Worm (Caenorhabditis elegans) whole organism, L1 larva: ENCODE data around the gene Y43F8B.29.

Experiments used
- C04F5.9 ChIP-seq: sonication (generic microtip); optimal IDR thresholded peaks from 2 replicates; lab custom pipeline; 2016; ENCODE audit warnings: missing genetic modification characterization, missing compliant biosample characterization
- C34B4.2 ChIP-seq: sonication (generic microtip); optimal IDR thresholded peaks from 2 replicates; lab custom pipeline; 2017; ENCODE audit warnings: mild to moderate bottlenecking, missing genetic modification characterization, missing compliant biosample characterization
- F16B12.6 ChIP-seq: fragments of 150-350 bp; optimal IDR thresholded peaks from 2 replicates; lab custom pipeline; 2014; ENCODE audit warnings: missing biosample characterization, missing genetic modification characterization
- aha-1 ChIP-seq: fragments of 150-350 bp; optimal IDR thresholded peaks from 2 replicates; lab custom pipeline; 2014; ENCODE audit warnings: missing biosample characterization, missing genetic modification characterization
- alr-1 ChIP-seq: fragments of 200-800 bp; sonication (Bioruptor generic); optimal IDR thresholded peaks from 2 replicates; lab custom pipeline; 2018; ENCODE audit warnings: borderline replicate concordance, mild to moderate bottlenecking, missing genetic modification characterization, missing compliant biosample characterization
- aly-2 ChIP-seq: fragments of 150-350 bp; optimal IDR thresholded peaks from 2 replicates; lab custom pipeline; 2014; ENCODE audit warnings: missing biosample characterization, missing genetic modification characterization
- ama-1 ChIP-seq: fragments of 150-350 bp; optimal IDR thresholded peaks from 2 replicates; lab custom pipeline; 2014
- blmp-1 ChIP-seq: fragments of 150-350 bp; optimal IDR thresholded peaks from 2 replicates; lab custom pipeline; 2014; ENCODE audit warnings: missing biosample characterization, missing genetic modification characterization
- ceh-63 ChIP-seq: fragments of 200-800 bp; sonication (Bioruptor generic); optimal IDR thresholded peaks from 2 replicates; lab custom pipeline; 2018; ENCODE audit warnings: mild to moderate bottlenecking, missing genetic modification characterization, missing compliant biosample characterization
- ceh-8 ChIP-seq: fragments of 200-800 bp; sonication (Bioruptor generic); optimal IDR thresholded peaks from 2 replicates; lab custom pipeline; 2018; ENCODE audit warnings: mild to moderate bottlenecking, missing genetic modification characterization, moderate library complexity, missing compliant biosample characterization
- ceh-82 ChIP-seq, 3 experiments: fragments of 150-350 bp in 1 of 3; sonication (generic microtip) in 2 of 3; optimal IDR thresholded peaks; 2 replicates each; lab custom pipeline; 2014 to 2017; ENCODE audit warnings: missing biosample characterization in 3 of 3, missing genetic modification characterization in 3 of 3
- ceh-90 ChIP-seq: sonication (generic microtip); optimal IDR thresholded peaks from 2 replicates; lab custom pipeline; 2016; ENCODE audit warnings: missing genetic modification characterization, missing compliant biosample characterization
- dpl-1 ChIP-seq, 3 experiments: fragments of 150-350 bp in 2 of 3; sonication (generic microtip) in 1 of 3; optimal IDR thresholded peaks; 2 replicates each; lab custom pipeline; 2014 to 2017; ENCODE audit warnings: missing biosample characterization in 3 of 3, missing genetic modification characterization in 3 of 3, missing genetic modification reagents in 3 of 3
- efl-1 ChIP-seq, 4 experiments: fragments of 150-350 bp; optimal IDR thresholded peaks in 3 of 4; peaks in 1 of 4; 1 replicate in 1 of 4; 2 replicates in 3 of 4; lab custom pipeline; 2014; ENCODE audit warnings: missing biosample characterization in 2 of 4, missing genetic modification characterization in 2 of 4, missing genetic modification reagents in 2 of 4
- egl-13 ChIP-seq: sonication (generic microtip); optimal IDR thresholded peaks from 2 replicates; lab custom pipeline; 2016; ENCODE audit warnings: missing genotype, missing genetic modification reagents, missing genetic modification characterization, missing compliant biosample characterization
- elt-2 ChIP-seq: sonication (generic microtip); optimal IDR thresholded peaks from 2 replicates; lab custom pipeline; 2016; ENCODE audit warnings: missing genetic modification characterization, mild to moderate bottlenecking, inconsistent platforms, missing compliant biosample characterization, missing genetic modification reagents
- elt-3 ChIP-seq, 6 experiments: fragments of 150-350 bp in 1 of 6; sonication (generic microtip); optimal IDR thresholded peaks; 2 replicates each; lab custom pipeline; 2017 to 2018; ENCODE audit warnings: missing biosample characterization in 6 of 6, missing genetic modification characterization in 6 of 6, inconsistent platforms in 1 of 6
- ets-5 ChIP-seq: fragments of 200-800 bp; sonication (Bioruptor generic); IDR thresholded peaks from 2 replicates; pipeline ENCODE4 v1.3.6; 2022; ENCODE audit warnings: missing genetic modification characterization, missing compliant biosample characterization
- fkh-8 ChIP-seq: sonication (generic microtip); optimal IDR thresholded peaks from 2 replicates; lab custom pipeline; 2016; ENCODE audit warnings: mild to moderate bottlenecking, missing genetic modification characterization, missing compliant biosample characterization
- fos-1 ChIP-seq: fragments of 150-350 bp; optimal IDR thresholded peaks from 2 replicates; lab custom pipeline; 2014; ENCODE audit warnings: missing biosample characterization, missing genetic modification characterization
- grh-1 ChIP-seq: fragments of 200-800 bp; sonication (Bioruptor generic); IDR thresholded peaks from 2 replicates; pipeline ENCODE4 v1.3.6; 2022; ENCODE audit warnings: missing genetic modification reagents, missing genetic modification characterization, missing compliant biosample characterization
- hlh-17 ChIP-seq: fragments of 200-800 bp; sonication (Bioruptor generic); optimal IDR thresholded peaks from 2 replicates; lab custom pipeline; 2018; ENCODE audit warnings: missing genetic modification characterization, mild to moderate bottlenecking, missing compliant biosample characterization, moderate library complexity, borderline replicate concordance
- isw-1 ChIP-seq: fragments of 200-800 bp; sonication (Bioruptor generic); IDR thresholded peaks from 2 replicates; pipeline ENCODE4 v1.3.6; 2022; ENCODE audit warnings: missing genetic modification characterization, missing compliant biosample characterization
- lin-39 ChIP-seq: fragments of 150-350 bp; optimal IDR thresholded peaks from 2 replicates; lab custom pipeline; 2014; ENCODE audit warnings: missing biosample characterization, missing genetic modification reagents, missing genetic modification characterization
- lir-3 ChIP-seq: sonication (generic microtip); optimal IDR thresholded peaks from 2 replicates; lab custom pipeline; 2016; ENCODE audit warnings: mild to moderate bottlenecking, missing genetic modification characterization, moderate library complexity, missing compliant biosample characterization; ENCODE audit not compliant: poor library complexity
- lsy-2 ChIP-seq, 2 experiments: fragments of 150-350 bp; optimal IDR thresholded peaks; 2 replicates each; lab custom pipeline; 2014; ENCODE audit warnings: missing biosample characterization in 2 of 2, missing genetic modification characterization in 2 of 2
- mab-9 ChIP-seq: fragments of 200-800 bp; sonication (Bioruptor generic); IDR thresholded peaks from 2 replicates; pipeline ENCODE4 v1.3.6; 2022; ENCODE audit warnings: missing genetic modification reagents, missing genetic modification characterization, missing compliant biosample characterization
- mdl-1 ChIP-seq, 2 experiments: fragments of 150-350 bp; optimal IDR thresholded peaks; 2 replicates each; lab custom pipeline; 2014 to 2017; ENCODE audit warnings: missing biosample characterization in 2 of 2, missing genetic modification characterization in 2 of 2, inconsistent platforms in 1 of 2
- nhr-237 ChIP-seq: fragments of 150-350 bp; optimal IDR thresholded peaks from 2 replicates; lab custom pipeline; 2014; ENCODE audit warnings: missing biosample characterization, missing genetic modification characterization
- nhr-84 ChIP-seq: sonication (generic microtip); optimal IDR thresholded peaks from 2 replicates; lab custom pipeline; 2017; ENCODE audit warnings: missing biosample characterization, missing genetic modification characterization
- nhr-90 ChIP-seq: sonication (generic microtip); optimal IDR thresholded peaks from 2 replicates; lab custom pipeline; 2016; ENCODE audit warnings: mild to moderate bottlenecking, missing genetic modification characterization, missing compliant biosample characterization; ENCODE audit not compliant: poor library complexity
- pag-3 ChIP-seq: sonication (generic microtip); optimal IDR thresholded peaks from 2 replicates; lab custom pipeline; 2017; ENCODE audit warnings: missing genetic modification characterization, mild to moderate bottlenecking, missing compliant biosample characterization, antibody characterized with exemption, borderline replicate concordance; ENCODE audit not compliant: insufficient read depth
- pax-3 ChIP-seq: fragments of 200-800 bp; sonication (Bioruptor generic); optimal IDR thresholded peaks from 2 replicates; lab custom pipeline; 2018; ENCODE audit warnings: mild to moderate bottlenecking, missing genetic modification characterization, moderate library complexity, missing compliant biosample characterization
- skn-1 ChIP-seq: fragments of 150-350 bp; optimal IDR thresholded peaks from 2 replicates; lab custom pipeline; 2014; ENCODE audit warnings: missing biosample characterization, missing genetic modification characterization
- swsn-7 ChIP-seq: sonication (generic microtip); optimal IDR thresholded peaks from 2 replicates; lab custom pipeline; 2016; ENCODE audit warnings: missing genetic modification characterization, missing compliant biosample characterization
- tbx-2 ChIP-seq: sonication (generic microtip); optimal IDR thresholded peaks from 2 replicates; lab custom pipeline; 2016; ENCODE audit warnings: missing genetic modification characterization, missing compliant biosample characterization
- tlp-1 ChIP-seq: fragments of 150-350 bp; optimal IDR thresholded peaks from 2 replicates; lab custom pipeline; 2014; ENCODE audit warnings: missing biosample characterization, missing genetic modification characterization
- unc-130 ChIP-seq: fragments of 150-350 bp; optimal IDR thresholded peaks from 2 replicates; lab custom pipeline; 2017; ENCODE audit warnings: missing biosample characterization, missing genetic modification characterization, inconsistent platforms
- unc-30 ChIP-seq: sonication (generic microtip); optimal IDR thresholded peaks from 2 replicates; lab custom pipeline; 2017; ENCODE audit warnings: missing biosample characterization, missing genetic modification characterization
- xbp-1 ChIP-seq: sonication (generic microtip); optimal IDR thresholded peaks from 2 replicates; lab custom pipeline; 2016; ENCODE audit warnings: missing genetic modification characterization, missing compliant biosample characterization
- ztf-11 ChIP-seq, 2 experiments: sonication (generic microtip); optimal IDR thresholded peaks; 2 replicates each; lab custom pipeline; 2016 to 2017; ENCODE audit warnings: missing genetic modification characterization in 2 of 2, missing biosample characterization in 1 of 2, missing compliant biosample characterization in 1 of 2
- ztf-4 ChIP-seq: fragments of 150-350 bp; optimal IDR thresholded peaks from 2 replicates; lab custom pipeline; 2014; ENCODE audit warnings: missing biosample characterization, missing genetic modification characterization

Gene Y43F8B.29

ce11 chrV:19491302-19491701, at the start of gene Y43F8B.29:
Gene Y43F8B.29, plus strand, starts transcription at chrV:19491602.
- TF ChIP-seq lir-3: no peak
- no peak for TF ChIP-seq egl-13 (tag; lab: Kevin White, UChicago)
- no peak for TF ChIP-seq efl-1 (optimal IDR thresholded peaks at IDR 0.05; lab: Kevin White, UChicago)
- TF ChIP-seq efl-1 (GFP tag; optimal IDR thresholded peaks at IDR 0.05 in 1 of 2; lab: Kevin White, UChicago): no peak
- no peak for TF ChIP-seq ama-1
- no peak for TF ChIP-seq ceh-63 (GFP tag; lab: Kevin White, UChicago)
- TF ChIP-seq pax-3 (tag; lab: Kevin White, UChicago): no peak
- no peak for TF ChIP-seq ztf-11 (tag; optimal IDR thresholded peaks at IDR 0.05; lab: Kevin White, UChicago)
- no peak for TF ChIP-seq blmp-1 (tag; lab: Kevin White, UChicago)
- no peak for TF ChIP-seq ceh-90 (tag; lab: Kevin White, UChicago)
- no peak for TF ChIP-seq hlh-17
- TF ChIP-seq fos-1: no peak
- no peak for TF ChIP-seq dpl-1 (GFP tag; optimal IDR thresholded peaks at IDR 0.05; lab: Kevin White, UChicago)
- no peak for TF ChIP-seq aly-2

DNA sequence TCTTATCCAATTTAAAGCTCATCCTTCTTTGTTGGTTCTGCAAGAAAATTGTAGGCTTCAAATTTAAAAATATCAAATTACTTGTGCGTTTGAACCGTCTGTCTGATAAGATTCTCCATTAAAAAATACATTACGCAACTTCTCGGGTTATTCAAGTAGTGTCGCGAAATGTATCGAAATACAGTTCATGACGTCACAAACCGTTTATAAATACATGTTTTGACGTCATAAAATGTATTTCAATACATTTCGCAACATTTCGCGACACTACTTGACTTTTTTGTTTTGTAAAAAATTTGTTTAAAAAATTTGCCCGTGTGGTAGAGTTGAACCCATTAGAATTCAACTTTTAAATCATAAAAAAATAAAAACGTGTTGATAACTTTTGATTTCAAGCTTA, 47.8 kb upstream of the Y43F8B.29 start:
- no peak for TF ChIP-seq ceh-8 (GFP tag; lab: Kevin White, UChicago)
- no peak for TF ChIP-seq C04F5.9
- TF ChIP-seq ztf-11 (tag; optimal IDR thresholded peaks at IDR 0.05; lab: Kevin White, UChicago): no peak
- TF ChIP-seq elt-3 (tag; optimal IDR thresholded peaks at IDR 0.05; lab: Kevin White, UChicago): no peak

- no peak for TF ChIP-seq alr-1 (tag; lab: Kevin White, UChicago)
- TF ChIP-seq lsy-2 (tag; optimal IDR thresholded peaks at IDR 0.05; lab: Kevin White, UChicago): no peak
- no peak for TF ChIP-seq swsn-7 (tag; lab: Kevin White, UChicago)
- TF ChIP-seq fos-1: no peak
- TF ChIP-seq elt-2: peak; percentile 7
- TF ChIP-seq mdl-1 (tag; optimal IDR thresholded peaks at IDR 0.05; lab: Kevin White, UChicago): no peak
- no peak for TF ChIP-seq aha-1 (tag; lab: Kevin White, UChicago)
- no peak for TF ChIP-seq fkh-8 (tag; lab: Kevin White, UChicago)
- TF ChIP-seq aly-2: no peak
Observed at ce11 chrV:19445442-19445841, 46.0 kb upstream of the Y43F8B.29 start, which contains the start of gene M04C3.1. Gene M04C3.1, minus strand, starts transcription at chrV:19445605.

ce11 chrV:19448805-19449204, 42.6 kb upstream of the Y43F8B.29 start, which contains the start of gene M04C3.2:
Gene M04C3.2, minus strand, starts transcription at chrV:19448905.
- TF ChIP-seq ceh-82 (tag; optimal IDR thresholded peaks at IDR 0.05; lab: Kevin White, UChicago): no peak
- no peak for TF ChIP-seq C04F5.9
- no peak for TF ChIP-seq tbx-2 (tag; lab: Kevin White, UChicago)
- no peak for TF ChIP-seq lin-39 (tag; lab: Kevin White, UChicago)
- TF ChIP-seq tlp-1 (tag; lab: Kevin White, UChicago): no peak
- TF ChIP-seq ceh-90 (tag; lab: Kevin White, UChicago): no peak
- TF ChIP-seq unc-130 (tag; lab: Kevin White, UChicago): no peak
- no peak for TF ChIP-seq nhr-84 (tag; lab: Kevin White, UChicago)
- TF ChIP-seq skn-1: no peak
- TF ChIP-seq mab-9 (GFP tag; lab: Robert Waterston, UW): no peak
- no peak for TF ChIP-seq unc-30 (tag; lab: Kevin White, UChicago)
- TF ChIP-seq C34B4.2 (tag; lab: Kevin White, UChicago): no peak
- TF ChIP-seq nhr-90 (tag; lab: Kevin White, UChicago): no peak
- TF ChIP-seq mdl-1 (tag; optimal IDR thresholded peaks at IDR 0.05; lab: Kevin White, UChicago): no peak

DNA sequence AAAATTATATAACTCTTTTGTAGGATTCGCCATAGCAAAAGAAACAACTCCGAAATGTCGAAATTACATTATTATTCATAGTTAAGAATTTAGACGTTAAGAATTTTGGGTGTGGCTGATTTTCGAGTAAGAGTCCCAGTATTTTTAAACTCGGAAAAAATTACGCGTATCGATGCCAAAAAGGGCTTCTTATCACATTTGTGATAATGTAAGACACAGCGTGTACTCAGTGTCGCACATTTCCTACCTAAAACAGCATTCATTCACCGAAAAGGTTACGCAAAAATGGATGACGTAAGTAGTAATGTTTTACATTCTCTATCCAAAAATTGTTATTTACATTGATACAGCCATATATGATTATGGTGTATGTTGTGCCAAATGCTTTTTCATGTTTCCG, 41.9 kb upstream of the Y43F8B.29 start, which contains the start of gene M04C3.5:
TSS of gene M04C3.5 (plus strand) at position 190 of the 400 bp plus-strand sequence.
- TF ChIP-seq xbp-1 (tag; lab: Kevin White, UChicago) (no peak), mdl-1 (tag; optimal IDR thresholded peaks at IDR 0.05; lab: Kevin White, UChicago) (no peak), grh-1 (GFP tag; lab: Robert Waterston, UW) (no peak), pag-3 (tag; lab: Kevin White, UChicago) (no peak), tbx-2 (tag; lab: Kevin White, UChicago) (no peak), ztf-4 (tag; lab: Kevin White, UChicago) (no peak), F16B12.6 (tag; lab: Kevin White, UChicago) (no peak), ets-5 (no peak), nhr-237 (no peak), ceh-8 (GFP tag; lab: Kevin White, UChicago) (no peak), isw-1 (GFP tag; lab: Robert Waterston, UW) (no peak)
